Fruit fly (Drosophila melanogaster) Kc167 (cell line): ENCODE data around the gene 2mit.

Source experiments
- Myc ChIP-seq: fragments of >200 bp; optimal IDR thresholded peaks from 2 replicates; lab custom pipeline; 2017; ENCODE audit warnings: missing external identifiers
- insv ChIP-seq: fragments of >200 bp; optimal IDR thresholded peaks from 3 replicates; lab custom pipeline; 2018; ENCODE audit warnings: missing external identifiers
- psq ChIP-seq: fragments of >200 bp; optimal IDR thresholded peaks from 2 replicates; lab custom pipeline; 2017; ENCODE audit warnings: missing external identifiers

DNA sequence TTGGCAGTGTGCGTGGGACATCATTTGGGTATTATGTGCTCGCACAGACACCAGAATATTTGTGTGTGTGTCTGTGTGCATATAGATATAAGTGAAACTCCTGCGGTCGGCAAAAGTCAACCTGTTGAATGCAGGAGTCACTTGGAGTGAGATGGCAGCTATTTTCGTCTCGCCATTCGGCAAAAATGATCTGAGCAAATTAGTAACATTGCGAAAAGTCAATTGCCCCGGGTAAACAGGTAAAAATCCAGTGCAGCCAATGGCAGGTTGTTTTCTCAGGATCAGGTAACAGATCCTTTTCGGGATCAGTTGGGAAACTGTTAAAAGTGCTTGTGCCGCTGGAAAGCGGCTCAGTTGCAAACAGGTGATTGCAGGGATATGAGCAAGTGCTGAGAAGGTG lies 83.4 kb downstream of the 2mit start:
- no peak for TF ChIP-seq insv
- no peak for TF ChIP-seq Myc (lab: Kevin White, UChicago)
- TF ChIP-seq psq (lab: Kevin White, UChicago): no peak
